Fruit fly (Drosophila melanogaster): ENCODE data around the gene Setx.

DNA sequence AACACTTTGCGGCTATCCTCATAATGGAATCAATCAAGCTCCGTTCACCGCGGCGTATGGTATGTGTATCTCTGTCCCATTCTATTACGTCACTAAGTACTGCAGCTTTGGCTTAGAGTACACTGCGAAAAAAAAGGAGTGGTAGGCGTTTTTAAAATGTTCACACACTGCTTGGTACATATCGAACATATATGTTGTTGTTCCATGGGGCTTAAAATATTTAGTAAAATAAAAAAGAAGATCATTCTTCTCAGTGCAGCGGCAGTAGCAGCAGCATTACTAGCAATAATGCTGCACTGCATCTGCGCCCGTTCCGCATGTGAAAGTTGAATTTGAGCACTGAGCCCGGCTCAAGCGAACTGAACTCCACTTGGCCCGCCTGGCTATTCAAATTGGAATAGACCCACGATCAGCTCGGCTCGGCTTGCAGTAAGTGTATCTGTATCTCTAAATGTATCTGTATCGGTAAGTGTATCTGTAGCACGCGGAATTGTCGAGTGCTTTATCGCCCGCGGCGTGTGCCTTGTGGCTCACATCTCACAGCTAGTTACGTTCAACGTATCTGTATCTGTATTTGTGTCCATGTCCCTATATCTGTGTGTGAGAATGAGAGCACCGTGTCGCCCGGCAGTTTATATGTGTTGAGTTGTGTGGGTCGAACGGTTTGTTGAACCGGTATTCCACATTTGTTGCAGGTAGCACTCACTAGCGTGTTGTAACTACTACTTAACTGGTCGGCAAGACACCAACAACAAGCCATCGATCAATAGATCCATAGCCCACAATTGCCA lies 16.1 kb upstream of the Setx start:
- no peak for TF ChIP-seq CG8478 (optimal IDR thresholded peaks at IDR 0.05)
- TF ChIP-seq CTCF (optimal IDR thresholded peaks at IDR 0.05) = no peak

All from S2 (cell line).